Comparison of ENCODE assay signal across 1 fruit fly cellular context in the genomic region with DNA sequence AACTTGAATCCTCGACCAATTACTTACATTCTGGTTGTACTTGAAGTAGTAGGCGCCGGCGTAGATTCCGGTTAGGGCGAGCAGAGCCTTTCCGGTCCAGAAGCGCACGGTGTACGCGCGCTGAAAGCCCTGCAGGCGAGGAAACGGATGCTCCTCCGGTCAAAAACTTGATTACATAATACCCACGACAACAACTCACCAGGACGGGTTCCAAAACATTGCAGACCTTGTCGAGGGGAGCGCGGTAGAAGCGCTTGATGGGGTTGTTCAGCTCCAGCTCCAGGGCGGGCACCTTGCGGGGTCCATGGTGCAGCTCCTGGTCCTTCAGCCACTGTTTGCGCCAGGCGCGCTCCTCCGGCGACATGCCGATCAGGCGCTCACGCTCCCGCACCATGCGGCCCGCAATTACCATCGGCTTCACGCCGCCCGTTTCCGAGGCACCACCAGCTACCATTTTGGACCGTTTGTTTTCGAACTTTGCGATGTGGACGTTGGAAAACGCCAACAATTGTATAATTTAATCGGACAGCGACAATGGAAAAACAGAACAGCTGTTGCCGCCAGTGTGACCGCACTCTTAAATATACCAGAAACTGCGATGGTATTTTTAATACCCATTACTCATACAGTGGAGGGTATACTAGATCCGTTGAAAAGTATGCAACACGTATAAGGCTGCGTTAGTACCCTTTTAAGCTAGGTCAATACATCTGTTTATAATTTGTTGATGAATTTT.
TF ChIP-seq lines count a peak whose summit lies in the region.

A gene (minus strand): TSS at position 556 of the 736 bp plus-strand sequence.

TF ChIP-seq in whole organism, embryonic, 481 proteins besides CTCF, POLR2A, EP300 and RAD21 (continued from another document and continues in another):
- TF ChIP-seq NC2β (GFP tag; optimal IDR thresholded peaks at IDR 0.05; lab: Kevin White, UChicago), result peak; percentile 43
- no peak for TF ChIP-seq Hand (GFP tag; optimal IDR thresholded peaks at IDR 0.05; lab: Kevin White, UChicago)
- TF ChIP-seq CG10366 (GFP tag; IDR thresholded peaks at IDR 0.05; lab: Robert Waterston, UW), result peak; percentile 57
- TF ChIP-seq CkIIα-i1 (GFP tag; IDR thresholded peaks at IDR 0.05; lab: Robert Waterston, UW), result no peak
- no peak for TF ChIP-seq danr (GFP tag; IDR thresholded peaks at IDR 0.05; lab: Robert Waterston, UW)
- peak; percentile 75 for TF ChIP-seq Xbp1 (GFP tag; optimal IDR thresholded peaks at IDR 0.05; lab: Kevin White, UChicago)
- peak; percentile 56 for TF ChIP-seq CG11247 (GFP tag; IDR thresholded peaks at IDR 0.05; lab: Robert Waterston, UW)
- no peak for TF ChIP-seq fd96Cb (tag; optimal IDR thresholded peaks at IDR 0.05; lab: Kevin White, UChicago)
- TF ChIP-seq BtbVII (GFP tag; optimal IDR thresholded peaks at IDR 0.05; lab: Kevin White, UChicago), result no peak
- no peak for TF ChIP-seq gem (tag; optimal IDR thresholded peaks at IDR 0.05; lab: Kevin White, UChicago)
- TF ChIP-seq CG9932 (GFP tag; IDR thresholded peaks at IDR 0.05; lab: Robert Waterston, UW), result peak; percentile 72
- TF ChIP-seq CG33557 (GFP tag; optimal IDR thresholded peaks at IDR 0.05; lab: Kevin White, UChicago), result peak; percentile 3
- no peak for TF ChIP-seq cwo (GFP tag; optimal IDR thresholded peaks at IDR 0.05; lab: Kevin White, UChicago)
- no peak for TF ChIP-seq CG4707 (GFP tag; optimal IDR thresholded peaks at IDR 0.05; lab: Kevin White, UChicago)
- TF ChIP-seq CG1024 (GFP tag; IDR thresholded peaks at IDR 0.05; lab: Robert Waterston, UW), result peak; percentile 39; the same call in 1 of the 2 replicates
- TF ChIP-seq H15 (GFP tag; IDR thresholded peaks at IDR 0.05; lab: Robert Waterston, UW), result 0 out of 3 replicates have a peak, but pooled peaks have one; percentile 42
- TF ChIP-seq ttk (GFP tag; IDR thresholded peaks at IDR 0.05; lab: Robert Waterston, UW), result peak; percentile 63
- peak; percentile 64 for TF ChIP-seq CG2116 (GFP tag; optimal IDR thresholded peaks at IDR 0.05; lab: Kevin White, UChicago)
- peak; percentile 37; the same call in 1 of the 2 replicates for TF ChIP-seq Dref (GFP tag; IDR thresholded peaks at IDR 0.05; lab: Robert Waterston, UW)
- peak; percentile 38; the same call in 1 of the 3 replicates for TF ChIP-seq Dbx (GFP tag; IDR thresholded peaks at IDR 0.05; lab: Robert Waterston, UW)
- TF ChIP-seq CG12299 (tag; optimal IDR thresholded peaks at IDR 0.05; lab: Kevin White, UChicago), result no peak
- TF ChIP-seq CG17612 (GFP tag; IDR thresholded peaks at IDR 0.05; lab: Robert Waterston, UW), result 0 out of 2 replicates have a peak, but pooled peaks have one; percentile 8
- peak; percentile 37 for TF ChIP-seq tin (GFP tag; optimal IDR thresholded peaks at IDR 0.05; lab: Kevin White, UChicago)
- TF ChIP-seq pan (optimal IDR thresholded peaks at IDR 0.05; lab: Kevin White, UChicago), result peak in 1 of 2 experiments; percentile 55
- TF ChIP-seq pan (GFP tag; optimal IDR thresholded peaks at IDR 0.05 in 1 of 2, IDR thresholded peaks at IDR 0.05 in 1 of 2), result peak; percentile 27 to 58
- peak; percentile 62 for TF ChIP-seq Mad (GFP tag; optimal IDR thresholded peaks at IDR 0.05; lab: Kevin White, UChicago)
- TF ChIP-seq Six4 (GFP tag; optimal IDR thresholded peaks at IDR 0.05; lab: Kevin White, UChicago), result peak; percentile 27
- no peak for TF ChIP-seq CG11695 (GFP tag; IDR thresholded peaks at IDR 0.05; lab: Robert Waterston, UW)
- TF ChIP-seq CHES-1-like (GFP tag; optimal IDR thresholded peaks at IDR 0.05; lab: Kevin White, UChicago), result peak; percentile 66
- no peak for TF ChIP-seq peb (GFP tag; IDR thresholded peaks at IDR 0.05; lab: Robert Waterston, UW)
- TF ChIP-seq HmgZ (tag; optimal IDR thresholded peaks at IDR 0.05; lab: Kevin White, UChicago), result peak; percentile 73
- peak; percentile 29 for TF ChIP-seq sug (tag; optimal IDR thresholded peaks at IDR 0.05; lab: Kevin White, UChicago)
- TF ChIP-seq CG12659 (GFP tag; optimal IDR thresholded peaks at IDR 0.05; lab: Kevin White, UChicago), result peak; percentile 36
- TF ChIP-seq h (optimal IDR thresholded peaks at IDR 0.05; lab: Kevin White, UChicago), result no peak
- TF ChIP-seq cas (GFP tag; IDR thresholded peaks at IDR 0.05; lab: Robert Waterston, UW), result 0 out of 2 replicates have a peak, but pooled peaks have one; percentile 41
- peak; percentile 19 for TF ChIP-seq CG10267 (tag; optimal IDR thresholded peaks at IDR 0.05; lab: Kevin White, UChicago)
- TF ChIP-seq Ptx1 (GFP tag; IDR thresholded peaks at IDR 0.05; lab: Robert Waterston, UW), result peak; percentile 69
- TF ChIP-seq CG3995 (GFP tag; optimal IDR thresholded peaks at IDR 0.05; lab: Kevin White, UChicago), result peak; percentile 22
- peak; percentile 39 for TF ChIP-seq CG8089 (GFP tag; optimal IDR thresholded peaks at IDR 0.05; lab: Kevin White, UChicago)
- TF ChIP-seq CG10209 (GFP tag; optimal IDR thresholded peaks at IDR 0.05; lab: Kevin White, UChicago), result no peak
- TF ChIP-seq CG14710 (tag; optimal IDR thresholded peaks at IDR 0.05; lab: Kevin White, UChicago), result peak; percentile 23
- peak; percentile 12 for TF ChIP-seq Sry-δ (GFP tag; optimal IDR thresholded peaks at IDR 0.05; lab: Kevin White, UChicago)
- TF ChIP-seq lola (GFP tag; optimal IDR thresholded peaks at IDR 0.05; lab: Kevin White, UChicago), result peak in 1 of 3 experiments; percentile 20
- no peak for TF ChIP-seq pros (GFP tag; optimal IDR thresholded peaks at IDR 0.05; lab: Kevin White, UChicago)
- no peak for TF ChIP-seq en (GFP tag; optimal IDR thresholded peaks at IDR 0.05; lab: Kevin White, UChicago)
- peak; percentile 96 for TF ChIP-seq MBD-R2 (GFP tag; IDR thresholded peaks at IDR 0.05; lab: Robert Waterston, UW)
- peak; percentile 46 for TF ChIP-seq Hr3 (GFP tag; optimal IDR thresholded peaks at IDR 0.05; lab: Kevin White, UChicago)
- no peak for TF ChIP-seq Trl (optimal IDR thresholded peaks at IDR 0.05; lab: Kevin White, UChicago)
- peak; percentile 66 for TF ChIP-seq Trl (GFP tag; optimal IDR thresholded peaks at IDR 0.05; lab: Kevin White, UChicago)
- peak; percentile 68 for TF ChIP-seq CG32532 (GFP tag; IDR thresholded peaks at IDR 0.05; lab: Robert Waterston, UW)
- peak; percentile 93 for TF ChIP-seq CG15073 (GFP tag; optimal IDR thresholded peaks at IDR 0.05; lab: Kevin White, UChicago)
- TF ChIP-seq bab2 (GFP tag; optimal IDR thresholded peaks at IDR 0.05; lab: Kevin White, UChicago), result peak; percentile 56
- TF ChIP-seq chm (GFP tag; IDR thresholded peaks at IDR 0.05; lab: Robert Waterston, UW), result peak; percentile 67
- peak; percentile 57 for TF ChIP-seq zfh2 (GFP tag; optimal IDR thresholded peaks at IDR 0.05; lab: Kevin White, UChicago)
- peak; percentile 0 for TF ChIP-seq Bteb2 (GFP tag; optimal IDR thresholded peaks at IDR 0.05; lab: Kevin White, UChicago)
- TF ChIP-seq Optix (GFP tag; IDR thresholded peaks at IDR 0.05; lab: Robert Waterston, UW), result no peak
- TF ChIP-seq unc-4 (GFP tag; IDR thresholded peaks at IDR 0.05; lab: Robert Waterston, UW; ENCODE audit: partially characterized antibody), result 0 out of 2 replicates have a peak, but pooled peaks have one; percentile 21
- TF ChIP-seq stwl (tag; optimal IDR thresholded peaks at IDR 0.05; lab: Kevin White, UChicago), result peak; percentile 35
- TF ChIP-seq CG9609 (GFP tag; optimal IDR thresholded peaks at IDR 0.05; lab: Kevin White, UChicago), result peak; percentile 29
- TF ChIP-seq Ets97D (GFP tag; optimal IDR thresholded peaks at IDR 0.05; lab: Kevin White, UChicago), result peak; percentile 43
- peak; percentile 29 for TF ChIP-seq hkb (optimal IDR thresholded peaks at IDR 0.05; lab: Kevin White, UChicago)
- peak; percentile 63; the same call in 1 of the 2 replicates for TF ChIP-seq hkb (GFP tag; IDR thresholded peaks at IDR 0.05; lab: Robert Waterston, UW)
- peak; percentile 55 for TF ChIP-seq shn (GFP tag; optimal IDR thresholded peaks at IDR 0.05; lab: Kevin White, UChicago)
- TF ChIP-seq Bdp1 (GFP tag; optimal IDR thresholded peaks at IDR 0.05; lab: Kevin White, UChicago), result peak; percentile 6
- TF ChIP-seq CG9817 (tag; optimal IDR thresholded peaks at IDR 0.05; lab: Kevin White, UChicago), result peak; percentile 23
- no peak for TF ChIP-seq CG4854 (GFP tag; optimal IDR thresholded peaks at IDR 0.05; lab: Kevin White, UChicago)
- TF ChIP-seq CG14050 (GFP tag; IDR thresholded peaks at IDR 0.05; lab: Robert Waterston, UW), result peak; percentile 22; the same call in 2 of the 3 replicates
- peak; percentile 19 for TF ChIP-seq CG2712 (tag; optimal IDR thresholded peaks at IDR 0.05; lab: Kevin White, UChicago)
- TF ChIP-seq Jarid2 (GFP tag; optimal IDR thresholded peaks at IDR 0.05; lab: Kevin White, UChicago), result no peak
- TF ChIP-seq Rx (GFP tag; IDR thresholded peaks at IDR 0.05; lab: Robert Waterston, UW), result 0 out of 2 replicates have a peak, but pooled peaks have one; percentile 19
- no peak for TF ChIP-seq CG9727 (GFP tag; optimal IDR thresholded peaks at IDR 0.05; lab: Kevin White, UChicago)
- no peak for TF ChIP-seq gcm2 (GFP tag; optimal IDR thresholded peaks at IDR 0.05; lab: Kevin White, UChicago)
- TF ChIP-seq Hey (tag; optimal IDR thresholded peaks at IDR 0.05; lab: Kevin White, UChicago), result no peak
- peak; percentile 30; the same call in 1 of the 3 replicates for TF ChIP-seq Aef1 (GFP tag; IDR thresholded peaks at IDR 0.05; lab: Robert Waterston, UW)
- TF ChIP-seq CG12236 (GFP tag; optimal IDR thresholded peaks at IDR 0.05; lab: Kevin White, UChicago), result no peak
- peak; percentile 19 for TF ChIP-seq CG4617 (GFP tag; optimal IDR thresholded peaks at IDR 0.05; lab: Kevin White, UChicago; ENCODE audit: borderline replicate concordance)
- peak; percentile 49 for TF ChIP-seq grau (tag; optimal IDR thresholded peaks at IDR 0.05; lab: Kevin White, UChicago)
- peak; percentile 17 for TF ChIP-seq phol (tag; optimal IDR thresholded peaks at IDR 0.05; lab: Kevin White, UChicago)
- TF ChIP-seq HLH3B (GFP tag; IDR thresholded peaks at IDR 0.05; lab: Robert Waterston, UW), result peak; percentile 33; the same call in 1 of the 2 replicates
- TF ChIP-seq slbo (GFP tag; IDR thresholded peaks at IDR 0.05; lab: Robert Waterston, UW), result peak; percentile 82
- TF ChIP-seq so (GFP tag; IDR thresholded peaks at IDR 0.05; lab: Robert Waterston, UW), result 0 out of 3 replicates have a peak, but pooled peaks have one; percentile 7
- no peak for TF ChIP-seq CG31365 (tag; optimal IDR thresholded peaks at IDR 0.05; lab: Kevin White, UChicago)
- peak; percentile 54 for TF ChIP-seq tx (GFP tag; optimal IDR thresholded peaks at IDR 0.05; lab: Kevin White, UChicago)
- TF ChIP-seq Side (GFP tag; optimal IDR thresholded peaks at IDR 0.05; lab: Kevin White, UChicago), result peak; percentile 46
- no peak for TF ChIP-seq scrt (GFP tag; optimal IDR thresholded peaks at IDR 0.05; lab: Kevin White, UChicago)
- peak; percentile 76 for TF ChIP-seq pzg (GFP tag; optimal IDR thresholded peaks at IDR 0.05; lab: Kevin White, UChicago)
- 0 out of 2 replicates have a peak, but pooled peaks have one; percentile 10 for TF ChIP-seq amos (GFP tag; IDR thresholded peaks at IDR 0.05; lab: Robert Waterston, UW; ENCODE audit: partially characterized antibody)
- TF ChIP-seq ERR (GFP tag; optimal IDR thresholded peaks at IDR 0.05; lab: Kevin White, UChicago), result no peak
- TF ChIP-seq maf-S (GFP tag; optimal IDR thresholded peaks at IDR 0.05; lab: Kevin White, UChicago), result no peak
- TF ChIP-seq Fer2 (tag; optimal IDR thresholded peaks at IDR 0.05; lab: Kevin White, UChicago), result no peak
- no peak for TF ChIP-seq ase (GFP tag; IDR thresholded peaks at IDR 0.05; lab: Robert Waterston, UW)
- TF ChIP-seq CG17186 (GFP tag; optimal IDR thresholded peaks at IDR 0.05; lab: Kevin White, UChicago), result no peak
- TF ChIP-seq CG17912 (GFP tag; optimal IDR thresholded peaks at IDR 0.05; lab: Kevin White, UChicago), result peak; percentile 11
- TF ChIP-seq bsh (GFP tag; optimal IDR thresholded peaks at IDR 0.05; lab: Kevin White, UChicago), result peak in 1 of 2 experiments; percentile 31
- no peak for TF ChIP-seq mirr (GFP tag; optimal IDR thresholded peaks at IDR 0.05; lab: Kevin White, UChicago)
- peak; percentile 31; the same call in 1 of the 2 replicates for TF ChIP-seq Scr (GFP tag; IDR thresholded peaks at IDR 0.05; lab: Robert Waterston, UW; ENCODE audit: partially characterized antibody)
- TF ChIP-seq pum (GFP tag; optimal IDR thresholded peaks at IDR 0.05; lab: Kevin White, UChicago), result peak; percentile 70
- TF ChIP-seq vvl (GFP tag; IDR thresholded peaks at IDR 0.05; lab: Robert Waterston, UW), result peak; percentile 59; the same call in 1 of the 2 replicates
- no peak for TF ChIP-seq CG17568 (GFP tag; optimal IDR thresholded peaks at IDR 0.05; lab: Kevin White, UChicago)
- peak; percentile 19 for TF ChIP-seq CG10462 (GFP tag; optimal IDR thresholded peaks at IDR 0.05; lab: Kevin White, UChicago)
- TF ChIP-seq CG3838 (GFP tag; optimal IDR thresholded peaks at IDR 0.05; lab: Kevin White, UChicago), result no peak
- TF ChIP-seq Dad (GFP tag; optimal IDR thresholded peaks at IDR 0.05; lab: Kevin White, UChicago), result no peak
- peak; percentile 70 for TF ChIP-seq CG2120 (GFP tag; optimal IDR thresholded peaks at IDR 0.05; lab: Kevin White, UChicago)
- peak; percentile 79 for TF ChIP-seq CG9797 (GFP tag; optimal IDR thresholded peaks at IDR 0.05; lab: Kevin White, UChicago)
- no peak for TF ChIP-seq cato (GFP tag; optimal IDR thresholded peaks at IDR 0.05; lab: Kevin White, UChicago; ENCODE audit: borderline replicate concordance)
- 0 out of 2 replicates have a peak, but pooled peaks have one; percentile 32 for TF ChIP-seq sna (GFP tag; IDR thresholded peaks at IDR 0.05; lab: Robert Waterston, UW; ENCODE audit: partially characterized antibody)
- TF ChIP-seq ro (GFP tag; IDR thresholded peaks at IDR 0.05; lab: Robert Waterston, UW), result no peak
- TF ChIP-seq trem (tag; optimal IDR thresholded peaks at IDR 0.05; lab: Kevin White, UChicago), result peak; percentile 32
- peak; percentile 38 for TF ChIP-seq Myb (GFP tag; optimal IDR thresholded peaks at IDR 0.05; lab: Kevin White, UChicago)
- TF ChIP-seq lmd (GFP tag; IDR thresholded peaks at IDR 0.05; lab: Robert Waterston, UW), result peak; percentile 62
- peak; percentile 57 for TF ChIP-seq CG16863 (GFP tag; optimal IDR thresholded peaks at IDR 0.05; lab: Kevin White, UChicago)
- TF ChIP-seq Lhr (GFP tag; optimal IDR thresholded peaks at IDR 0.05; lab: Kevin White, UChicago), result peak; percentile 65
- peak; percentile 74 for TF ChIP-seq zfh1 (GFP tag; IDR thresholded peaks at IDR 0.05; lab: Robert Waterston, UW)
- peak; percentile 22 for TF ChIP-seq jumu (GFP tag; optimal IDR thresholded peaks at IDR 0.05; lab: Kevin White, UChicago)
- peak; percentile 76 for TF ChIP-seq gfzf (GFP tag; optimal IDR thresholded peaks at IDR 0.05; lab: Kevin White, UChicago)
- TF ChIP-seq CG30020 (tag; optimal IDR thresholded peaks at IDR 0.05; lab: Kevin White, UChicago), result peak; percentile 17
- TF ChIP-seq al (GFP tag; IDR thresholded peaks at IDR 0.05; lab: Robert Waterston, UW), result peak; percentile 68
- TF ChIP-seq fu2 (GFP tag; optimal IDR thresholded peaks at IDR 0.05; lab: Kevin White, UChicago), result peak; percentile 27
- peak; percentile 70; the same call in 2 of the 3 replicates for TF ChIP-seq CG34422 (GFP tag; IDR thresholded peaks at IDR 0.05; lab: Robert Waterston, UW)
